Fruit fly (Drosophila melanogaster): Measurements from ENCODE around the gene Acsf2.

Acsf2 gene

dm6 chr2L:5338721-5339036 is 3.4 kb downstream of the Acsf2 start (continued):
- TF ChIP-seq pho (GFP tag; optimal IDR thresholded peaks at IDR 0.05) (no peak), D19A (tag; optimal IDR thresholded peaks at IDR 0.05) (no peak), CG10321 (GFP tag; IDR thresholded peaks at IDR 0.05) (no peak), Xrp1 (GFP tag; IDR thresholded peaks at IDR 0.05) (peak; percentile 35; the same call in 1 of the 2 replicates), jing (GFP tag; optimal IDR thresholded peaks at IDR 0.05) (no peak), CG32532 (GFP tag; IDR thresholded peaks at IDR 0.05) (no peak), gfzf (GFP tag; optimal IDR thresholded peaks at IDR 0.05) (no peak), CG11696 (GFP tag; IDR thresholded peaks at IDR 0.05) (no peak), CG3281 (GFP tag; optimal IDR thresholded peaks at IDR 0.05) (no peak), ab (GFP tag; optimal IDR thresholded peaks at IDR 0.05) (no peak), klu (GFP tag; IDR thresholded peaks at IDR 0.05) (no peak), CG11695 (GFP tag; IDR thresholded peaks at IDR 0.05) (no peak), CG2712 (tag; optimal IDR thresholded peaks at IDR 0.05) (peak; percentile 1), CG31365 (tag; optimal IDR thresholded peaks at IDR 0.05) (no peak), CG4617 (GFP tag; optimal IDR thresholded peaks at IDR 0.05; ENCODE audit: borderline replicate concordance) (no peak), CG2202 (tag; optimal IDR thresholded peaks at IDR 0.05) (peak; percentile 57), CG11247 (GFP tag; IDR thresholded peaks at IDR 0.05) (no peak), Scr (GFP tag; IDR thresholded peaks at IDR 0.05; ENCODE audit: partially characterized antibody) (no peak), CG7357 (GFP tag; IDR thresholded peaks at IDR 0.05) (no peak), CG6791 (GFP tag; IDR thresholded peaks at IDR 0.05; ENCODE audit: partially characterized antibody) (no peak), Dip2 (GFP tag; IDR thresholded peaks at IDR 0.05) (no peak), sug (tag; optimal IDR thresholded peaks at IDR 0.05) (no peak), insv (GFP tag; optimal IDR thresholded peaks at IDR 0.05) (no peak), chinmo (GFP tag; IDR thresholded peaks at IDR 0.05; ENCODE audit: partially characterized antibody) (no peak), Ada2b (GFP tag; IDR thresholded peaks at IDR 0.05) (no peak), CG6654 (GFP tag; optimal IDR thresholded peaks at IDR 0.05) (no peak), vnd (GFP tag; IDR thresholded peaks at IDR 0.05; ENCODE audit: partially characterized antibody) (no peak), Sox102F (GFP tag; optimal IDR thresholded peaks at IDR 0.05) (peak; percentile 47), hkb (optimal IDR thresholded peaks at IDR 0.05) (no peak), hkb (GFP tag; IDR thresholded peaks at IDR 0.05) (no peak), kay (GFP tag; optimal IDR thresholded peaks at IDR 0.05) (no peak), CG5245 (GFP tag; optimal IDR thresholded peaks at IDR 0.05) (no peak), CG17802 (tag; optimal IDR thresholded peaks at IDR 0.05) (no peak), CG14965 (GFP tag; optimal IDR thresholded peaks at IDR 0.05; ENCODE audit: borderline replicate concordance) (no peak), CG14710 (tag; optimal IDR thresholded peaks at IDR 0.05) (peak; percentile 12), ttk (GFP tag; IDR thresholded peaks at IDR 0.05) (no peak), Antp (GFP tag; optimal IDR thresholded peaks at IDR 0.05) (no peak), Hand (GFP tag; optimal IDR thresholded peaks at IDR 0.05) (no peak), CG7271 (tag; optimal IDR thresholded peaks at IDR 0.05) (peak; percentile 15), CG8281 (tag; optimal IDR thresholded peaks at IDR 0.05) (no peak)

DNA sequence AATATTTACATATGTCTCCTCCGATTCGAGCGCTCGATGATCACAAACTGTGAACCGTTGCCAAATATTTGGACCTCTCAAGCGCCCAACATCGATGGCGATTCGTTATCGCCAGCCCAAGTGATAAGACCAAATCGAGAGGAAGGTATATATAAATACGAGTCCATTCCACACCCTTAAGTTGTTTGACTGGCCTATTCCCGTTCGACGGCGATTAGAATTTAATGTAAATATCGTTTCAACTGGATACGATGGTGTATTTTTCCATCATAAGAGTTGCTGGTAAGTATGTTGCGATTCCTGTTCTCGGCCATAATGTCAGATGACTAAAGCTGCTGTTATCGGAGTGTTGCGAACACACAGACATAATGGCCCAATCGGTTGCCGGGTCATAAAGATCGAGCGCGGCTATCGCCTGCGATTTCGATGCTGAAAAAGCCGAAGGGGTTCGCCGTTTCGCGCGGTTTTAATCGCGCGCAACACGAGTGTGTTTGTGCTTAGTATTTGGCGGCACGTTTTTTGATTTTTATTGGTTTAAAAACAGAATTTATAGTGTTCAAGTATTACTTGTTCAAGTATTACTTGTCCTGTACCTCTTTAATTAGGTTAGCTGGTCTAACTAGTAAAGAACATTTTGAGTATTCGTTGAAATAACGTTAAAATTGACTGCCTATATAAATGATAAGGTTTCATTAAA is 3.9 kb downstream of the Acsf2 start, which contains the start of gene fusl:
Gene fusl (minus strand): TSS at position 50 of the 697 bp plus-strand sequence.
- TF ChIP-seq NC2β (GFP tag; optimal IDR thresholded peaks at IDR 0.05) (no peak), tin (GFP tag; optimal IDR thresholded peaks at IDR 0.05) (no peak), CG34376 (GFP tag; optimal IDR thresholded peaks at IDR 0.05) (peak; percentile 94), ham (GFP tag; IDR thresholded peaks at IDR 0.05) (no peak), CG18619 (GFP tag; optimal IDR thresholded peaks at IDR 0.05) (no peak), br (optimal IDR thresholded peaks at IDR 0.05) (no peak), grn (GFP tag; optimal IDR thresholded peaks at IDR 0.05) (peak; percentile 44), CG5180 (GFP tag; optimal IDR thresholded peaks at IDR 0.05) (peak; percentile 8), Fer2 (tag; optimal IDR thresholded peaks at IDR 0.05) (no peak), sqz (GFP tag; optimal IDR thresholded peaks at IDR 0.05) (no peak), MTF-1 (GFP tag; optimal IDR thresholded peaks at IDR 0.05; ENCODE audit: borderline replicate concordance) (peak; percentile 18), ci (GFP tag; IDR thresholded peaks at IDR 0.05) (peak; percentile 49; the same call in 1 of the 3 replicates), Atf3 (GFP tag; optimal IDR thresholded peaks at IDR 0.05) (no peak), CG2678 (tag; optimal IDR thresholded peaks at IDR 0.05) (peak; percentile 20)

Measured in whole organism, embryonic.